ENCODE assay signal across 1 fruit fly cellular context in the genomic region with DNA sequence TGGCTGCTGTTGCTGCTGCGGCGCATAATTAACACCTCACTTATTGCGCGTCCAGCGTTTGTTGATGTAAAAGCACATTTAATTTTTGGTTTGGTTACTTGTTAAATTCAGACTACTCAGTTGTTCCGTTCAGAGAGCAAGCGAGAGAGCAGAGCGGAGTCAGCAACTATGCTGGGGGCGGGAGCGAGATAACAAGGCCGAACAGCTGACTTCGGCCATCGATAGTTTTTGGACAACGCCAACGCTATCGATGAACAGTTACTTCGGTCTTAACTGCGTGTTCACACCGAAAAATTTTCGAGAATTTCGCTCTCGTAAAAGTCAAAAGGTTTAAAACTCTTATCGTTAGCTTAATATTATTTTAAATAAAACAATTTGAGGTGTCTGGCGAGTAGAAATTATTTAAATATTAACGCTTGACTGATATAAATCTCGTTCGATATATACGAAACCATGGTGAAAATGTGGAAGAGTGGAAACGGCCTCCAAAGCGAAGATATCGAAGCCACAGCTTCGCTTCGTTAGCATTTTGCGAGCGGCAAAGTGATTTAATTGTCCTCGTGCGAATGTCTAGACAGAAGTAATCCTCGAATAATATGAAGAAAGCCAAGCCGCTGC.
A peak's percentile ranks its signal among the peaks of the same experiment; 100 is the strongest.
TF ChIP-seq lines count a peak whose summit lies in the region.

A gene (minus strand): TSS at position 116 of the 618 bp plus-strand sequence.
A gene (plus strand): TSS at position 256 of the 618 bp plus-strand sequence.

TF ChIP-seq in whole organism, embryonic, 481 proteins besides CTCF, POLR2A, EP300 and RAD21 (continued from another document):
- no peak for TF ChIP-seq cas (GFP tag; IDR thresholded peaks at IDR 0.05; lab: Robert Waterston, UW)
- no peak for TF ChIP-seq usp (GFP tag; optimal IDR thresholded peaks at IDR 0.05; lab: Kevin White, UChicago)
- TF ChIP-seq exex (tag; optimal IDR thresholded peaks at IDR 0.05; lab: Kevin White, UChicago) = no peak
- no peak for TF ChIP-seq run (tag; optimal IDR thresholded peaks at IDR 0.05; lab: Kevin White, UChicago)
- no peak for TF ChIP-seq CG2889 (GFP tag; IDR thresholded peaks at IDR 0.05; lab: Robert Waterston, UW)
- TF ChIP-seq ato (GFP tag; IDR thresholded peaks at IDR 0.05; lab: Robert Waterston, UW; ENCODE audit: partially characterized antibody) = peak; percentile 65
- TF ChIP-seq CG10654 (GFP tag; optimal IDR thresholded peaks at IDR 0.05; lab: Kevin White, UChicago) = peak; percentile 38
- TF ChIP-seq CG2875 (GFP tag; optimal IDR thresholded peaks at IDR 0.05; lab: Kevin White, UChicago) = no peak
- peak; percentile 55 for TF ChIP-seq scrt (GFP tag; optimal IDR thresholded peaks at IDR 0.05; lab: Kevin White, UChicago)
- TF ChIP-seq fru (optimal IDR thresholded peaks at IDR 0.05; lab: Kevin White, UChicago) = no peak
- TF ChIP-seq slp2 (GFP tag; optimal IDR thresholded peaks at IDR 0.05; lab: Kevin White, UChicago) = peak; percentile 42
- TF ChIP-seq lab (GFP tag; optimal IDR thresholded peaks at IDR 0.05; lab: Kevin White, UChicago) = peak; percentile 51
- TF ChIP-seq vfl (GFP tag; optimal IDR thresholded peaks at IDR 0.05; lab: Kevin White, UChicago) = peak; percentile 42
- TF ChIP-seq gro (GFP tag; optimal IDR thresholded peaks at IDR 0.05; lab: Kevin White, UChicago) = no peak
- TF ChIP-seq CG15601 (tag; optimal IDR thresholded peaks at IDR 0.05; lab: Kevin White, UChicago) = no peak
- TF ChIP-seq sob (GFP tag; IDR thresholded peaks at IDR 0.05; lab: Robert Waterston, UW) = peak; percentile 52
- peak; percentile 44 for TF ChIP-seq CG3281 (GFP tag; optimal IDR thresholded peaks at IDR 0.05; lab: Kevin White, UChicago)
- 0 out of 2 replicates have a peak, but pooled peaks have one; percentile 22 for TF ChIP-seq HLH3B (GFP tag; IDR thresholded peaks at IDR 0.05; lab: Robert Waterston, UW)
- no peak for TF ChIP-seq Drgx (GFP tag; IDR thresholded peaks at IDR 0.05; lab: Robert Waterston, UW)
- TF ChIP-seq salm (tag; optimal IDR thresholded peaks at IDR 0.05; lab: Kevin White, UChicago) = no peak
- TF ChIP-seq dm (GFP tag; optimal IDR thresholded peaks at IDR 0.05; lab: Kevin White, UChicago) = peak; percentile 49
- TF ChIP-seq CG9727 (GFP tag; optimal IDR thresholded peaks at IDR 0.05; lab: Kevin White, UChicago) = peak; percentile 73
- peak; percentile 57 for TF ChIP-seq CG1529 (GFP tag; optimal IDR thresholded peaks at IDR 0.05; lab: Kevin White, UChicago)
- TF ChIP-seq maf-S (GFP tag; optimal IDR thresholded peaks at IDR 0.05; lab: Kevin White, UChicago) = peak; percentile 44
- no peak for TF ChIP-seq ro (GFP tag; IDR thresholded peaks at IDR 0.05; lab: Robert Waterston, UW)
- no peak for TF ChIP-seq z (GFP tag; IDR thresholded peaks at IDR 0.05; lab: Robert Waterston, UW)
- TF ChIP-seq chn (GFP tag; optimal IDR thresholded peaks at IDR 0.05; lab: Kevin White, UChicago) = peak; percentile 54
- no peak for TF ChIP-seq pita (GFP tag; optimal IDR thresholded peaks at IDR 0.05; lab: Kevin White, UChicago)
- TF ChIP-seq Hr51 (GFP tag; optimal IDR thresholded peaks at IDR 0.05; lab: Kevin White, UChicago) = peak; percentile 39 to 63
- peak; percentile 23; the same call in 1 of the 2 replicates for TF ChIP-seq vvl (GFP tag; IDR thresholded peaks at IDR 0.05; lab: Robert Waterston, UW)
- peak; percentile 51; the same call in 1 of the 2 replicates for TF ChIP-seq lmd (GFP tag; IDR thresholded peaks at IDR 0.05; lab: Robert Waterston, UW)
- TF ChIP-seq Doc3 (GFP tag; IDR thresholded peaks at IDR 0.05; lab: Robert Waterston, UW; ENCODE audit: partially characterized antibody) = peak; percentile 85
- TF ChIP-seq lola (GFP tag; optimal IDR thresholded peaks at IDR 0.05; lab: Kevin White, UChicago) = peak in 2 of 3 experiments; percentile 61 to 65
- TF ChIP-seq wdn (GFP tag; IDR thresholded peaks at IDR 0.05; lab: Robert Waterston, UW) = no peak
- no peak for TF ChIP-seq CG3726 (GFP tag; IDR thresholded peaks at IDR 0.05; lab: Robert Waterston, UW)
- peak; percentile 71 for TF ChIP-seq CG12659 (GFP tag; optimal IDR thresholded peaks at IDR 0.05; lab: Kevin White, UChicago)
- TF ChIP-seq H2.0 (GFP tag; IDR thresholded peaks at IDR 0.05; lab: Robert Waterston, UW) = peak; percentile 32; the same call in 1 of the 2 replicates
- peak; percentile 30 for TF ChIP-seq pum (GFP tag; optimal IDR thresholded peaks at IDR 0.05; lab: Kevin White, UChicago)
- peak; percentile 68 for TF ChIP-seq Hsf (GFP tag; optimal IDR thresholded peaks at IDR 0.05; lab: Kevin White, UChicago)
- TF ChIP-seq Fer2 (tag; optimal IDR thresholded peaks at IDR 0.05; lab: Kevin White, UChicago) = no peak
- peak; percentile 26 for TF ChIP-seq cwo (GFP tag; optimal IDR thresholded peaks at IDR 0.05; lab: Kevin White, UChicago)
- TF ChIP-seq CG1602 (GFP tag; optimal IDR thresholded peaks at IDR 0.05; lab: Kevin White, UChicago) = peak; percentile 61
- TF ChIP-seq CG9932 (GFP tag; IDR thresholded peaks at IDR 0.05; lab: Robert Waterston, UW) = peak; percentile 80
- peak; percentile 67 for TF ChIP-seq CG18262 (tag; optimal IDR thresholded peaks at IDR 0.05; lab: Kevin White, UChicago)
- peak; percentile 73 for TF ChIP-seq grau (tag; optimal IDR thresholded peaks at IDR 0.05; lab: Kevin White, UChicago)
- peak; percentile 72 for TF ChIP-seq Deaf1 (tag; optimal IDR thresholded peaks at IDR 0.05; lab: Kevin White, UChicago)
- no peak for TF ChIP-seq CG10431 (GFP tag; optimal IDR thresholded peaks at IDR 0.05; lab: Kevin White, UChicago)
- peak; percentile 30 for TF ChIP-seq CG4617 (GFP tag; optimal IDR thresholded peaks at IDR 0.05; lab: Kevin White, UChicago; ENCODE audit: borderline replicate concordance)
- TF ChIP-seq Bdp1 (GFP tag; optimal IDR thresholded peaks at IDR 0.05; lab: Kevin White, UChicago) = peak; percentile 57
- no peak for TF ChIP-seq CG33213 (GFP tag; optimal IDR thresholded peaks at IDR 0.05; lab: Kevin White, UChicago)
- peak; percentile 20 for TF ChIP-seq CG15011 (GFP tag; optimal IDR thresholded peaks at IDR 0.05; lab: Kevin White, UChicago)
- TF ChIP-seq CG4282 (GFP tag; optimal IDR thresholded peaks at IDR 0.05; lab: Kevin White, UChicago) = no peak
- TF ChIP-seq CG10147 (GFP tag; optimal IDR thresholded peaks at IDR 0.05; lab: Kevin White, UChicago) = peak; percentile 44
- TF ChIP-seq jigr1 (GFP tag; IDR thresholded peaks at IDR 0.05; lab: Robert Waterston, UW) = no peak
- no peak for TF ChIP-seq CG14667 (GFP tag; IDR thresholded peaks at IDR 0.05; lab: Robert Waterston, UW)
- TF ChIP-seq Rx (GFP tag; IDR thresholded peaks at IDR 0.05; lab: Robert Waterston, UW) = 0 out of 2 replicates have a peak, but pooled peaks have one; percentile 10
- no peak for TF ChIP-seq bowl (GFP tag; IDR thresholded peaks at IDR 0.05; lab: Robert Waterston, UW)
- no peak for TF ChIP-seq CG12744 (GFP tag; optimal IDR thresholded peaks at IDR 0.05; lab: Kevin White, UChicago)
- no peak for TF ChIP-seq Dad (GFP tag; optimal IDR thresholded peaks at IDR 0.05; lab: Kevin White, UChicago)
- peak; percentile 55 for TF ChIP-seq Hr3 (GFP tag; optimal IDR thresholded peaks at IDR 0.05; lab: Kevin White, UChicago)
- no peak for TF ChIP-seq Hr78 (GFP tag; optimal IDR thresholded peaks at IDR 0.05; lab: Kevin White, UChicago)
- peak; percentile 45 for TF ChIP-seq CG9437 (GFP tag; optimal IDR thresholded peaks at IDR 0.05; lab: Kevin White, UChicago)
- peak; percentile 85 for TF ChIP-seq trem (tag; optimal IDR thresholded peaks at IDR 0.05; lab: Kevin White, UChicago)
- peak; percentile 33 for TF ChIP-seq Fer1 (GFP tag; optimal IDR thresholded peaks at IDR 0.05; lab: Kevin White, UChicago)
- TF ChIP-seq CG18599 (GFP tag; optimal IDR thresholded peaks at IDR 0.05; lab: Kevin White, UChicago) = peak; percentile 67
- TF ChIP-seq dmrt11E (tag; optimal IDR thresholded peaks at IDR 0.05; lab: Kevin White, UChicago) = peak; percentile 70
- TF ChIP-seq ab (GFP tag; optimal IDR thresholded peaks at IDR 0.05; lab: Kevin White, UChicago) = no peak
- TF ChIP-seq CG1233 (GFP tag; optimal IDR thresholded peaks at IDR 0.05; lab: Kevin White, UChicago) = no peak
